Worm (Caenorhabditis elegans) whole organism, L3 larva: ENCODE measurements around the gene rad-50.

ENCODE experiments used
- R02D3.7 ChIP-seq: fragments of 150-350 bp; optimal IDR thresholded peaks from 2 replicates; lab custom pipeline; 2014; ENCODE audit warnings: missing biosample characterization, missing genetic modification characterization
- ZK546.5 ChIP-seq: sonication (generic microtip); optimal IDR thresholded peaks from 2 replicates; lab custom pipeline; 2017; ENCODE audit warnings: missing biosample characterization, missing genetic modification characterization
- ama-1 ChIP-seq: fragments of 150-350 bp; optimal IDR thresholded peaks from 2 replicates; lab custom pipeline; 2018
- ceh-16 ChIP-seq: sonication (generic microtip); optimal IDR thresholded peaks from 2 replicates; lab custom pipeline; 2017; ENCODE audit warnings: missing biosample characterization, missing genetic modification characterization
- ceh-28 ChIP-seq: fragments of 150-350 bp; optimal IDR thresholded peaks from 2 replicates; lab custom pipeline; 2014; ENCODE audit warnings: missing biosample characterization, missing genetic modification reagents, missing genetic modification characterization
- ceh-82 ChIP-seq: fragments of 150-350 bp; optimal IDR thresholded peaks from 2 replicates; lab custom pipeline; 2014; ENCODE audit warnings: missing biosample characterization, missing genetic modification characterization
- daf-12 ChIP-seq: fragments of 150-350 bp; optimal IDR thresholded peaks from 2 replicates; lab custom pipeline; 2014; ENCODE audit warnings: missing biosample characterization, missing genetic modification reagents, missing genetic modification characterization
- egl-27 ChIP-seq: sonication (generic microtip); optimal IDR thresholded peaks from 4 replicates; lab custom pipeline; 2017; ENCODE audit warnings: missing biosample characterization, missing genetic modification reagents, missing genetic modification characterization
- elt-2 ChIP-seq: sonication (generic microtip); optimal IDR thresholded peaks from 2 replicates; lab custom pipeline; 2016; ENCODE audit warnings: missing genetic modification reagents, mild to moderate bottlenecking, missing genetic modification characterization, missing compliant biosample characterization
- elt-3 ChIP-seq, 3 experiments: fragments of 150-350 bp in 1 of 3; sonication (generic microtip) in 2 of 3; optimal IDR thresholded peaks; 2 replicates in 2 of 3; 4 replicates in 1 of 3; lab custom pipeline; 2014 to 2017; ENCODE audit warnings: missing biosample characterization in 3 of 3, missing genetic modification characterization in 3 of 3
- eor-1 ChIP-seq, 2 experiments: fragments of 150-350 bp; optimal IDR thresholded peaks; 2 replicates each; lab custom pipeline; 2014 to 2018; ENCODE audit warnings: missing biosample characterization in 2 of 2, missing genetic modification characterization in 2 of 2
- fos-1 ChIP-seq: fragments of 150-350 bp; optimal IDR thresholded peaks from 2 replicates; lab custom pipeline; 2014; ENCODE audit warnings: missing biosample characterization, missing genetic modification characterization
- jun-1 ChIP-seq: fragments of 150-350 bp; optimal IDR thresholded peaks from 2 replicates; lab custom pipeline; 2014; ENCODE audit warnings: missing biosample characterization, missing genetic modification reagents, missing genetic modification characterization
- lin-15B ChIP-seq: fragments of 150-350 bp; optimal IDR thresholded peaks from 2 replicates; lab custom pipeline; 2014; ENCODE audit warnings: missing biosample characterization, missing genetic modification characterization
- lin-39 ChIP-seq: fragments of 150-350 bp; optimal IDR thresholded peaks from 2 replicates; lab custom pipeline; 2018; ENCODE audit warnings: missing biosample characterization, missing genetic modification reagents, missing genetic modification characterization
- lsy-12 ChIP-seq: sonication (generic microtip); optimal IDR thresholded peaks from 2 replicates; lab custom pipeline; 2016; ENCODE audit warnings: mild to moderate bottlenecking, missing genetic modification characterization, missing compliant biosample characterization
- nfya-1 ChIP-seq: sonication (generic microtip); optimal IDR thresholded peaks from 2 replicates; lab custom pipeline; 2017; ENCODE audit warnings: missing genetic modification characterization, mild to moderate bottlenecking, missing compliant biosample characterization, antibody characterized with exemption, moderate library complexity; ENCODE audit not compliant: insufficient read depth
- nhr-11 ChIP-seq: fragments of 150-350 bp; optimal IDR thresholded peaks from 2 replicates; lab custom pipeline; 2014; ENCODE audit warnings: missing biosample characterization, missing genetic modification characterization
- nhr-23 ChIP-seq: fragments of 150-350 bp; optimal IDR thresholded peaks from 2 replicates; lab custom pipeline; 2014; ENCODE audit warnings: missing biosample characterization, missing genetic modification reagents, missing genetic modification characterization
- nhr-237 ChIP-seq: fragments of 150-350 bp; optimal IDR thresholded peaks from 2 replicates; lab custom pipeline; 2014; ENCODE audit warnings: missing biosample characterization, missing genetic modification characterization
- nhr-43 ChIP-seq: sonication (generic microtip); optimal IDR thresholded peaks from 2 replicates; lab custom pipeline; 2016; ENCODE audit warnings: mild to moderate bottlenecking, missing genetic modification characterization, missing compliant biosample characterization; ENCODE audit not compliant: poor library complexity, severe bottlenecking
- nhr-77 ChIP-seq: fragments of 150-350 bp; optimal IDR thresholded peaks from 2 replicates; lab custom pipeline; 2014; ENCODE audit warnings: missing biosample characterization, missing genetic modification characterization
- pqm-1 ChIP-seq: fragments of 150-350 bp; optimal IDR thresholded peaks from 2 replicates; lab custom pipeline; 2017; ENCODE audit warnings: missing biosample characterization, missing genetic modification characterization, inconsistent platforms
- sea-2 ChIP-seq: fragments of 150-350 bp; sonication (generic microtip); optimal IDR thresholded peaks from 4 replicates; lab custom pipeline; 2014; ENCODE audit warnings: missing biosample characterization, missing genetic modification reagents, missing genetic modification characterization
- snpc-4 ChIP-seq: fragments of 150-350 bp; optimal IDR thresholded peaks from 2 replicates; lab custom pipeline; 2014; ENCODE audit warnings: missing biosample characterization, missing genetic modification characterization
- unc-39 ChIP-seq: sonication (generic microtip); optimal IDR thresholded peaks from 4 replicates; lab custom pipeline; 2017; ENCODE audit warnings: missing biosample characterization, missing genetic modification characterization
- unc-62 ChIP-seq: fragments of 150-350 bp; sonication (generic microtip); optimal IDR thresholded peaks from 4 replicates; lab custom pipeline; 2014; ENCODE audit warnings: missing biosample characterization, missing genetic modification reagents, missing genetic modification characterization
- ztf-11 ChIP-seq: fragments of 150-350 bp; optimal IDR thresholded peaks from 2 replicates; lab custom pipeline; 2014; ENCODE audit warnings: missing biosample characterization, missing genetic modification characterization
- ztf-4 ChIP-seq: fragments of 150-350 bp; optimal IDR thresholded peaks from 2 replicates; lab custom pipeline; 2014; ENCODE audit warnings: missing biosample characterization, missing genetic modification characterization

The rad-50 gene

DNA sequence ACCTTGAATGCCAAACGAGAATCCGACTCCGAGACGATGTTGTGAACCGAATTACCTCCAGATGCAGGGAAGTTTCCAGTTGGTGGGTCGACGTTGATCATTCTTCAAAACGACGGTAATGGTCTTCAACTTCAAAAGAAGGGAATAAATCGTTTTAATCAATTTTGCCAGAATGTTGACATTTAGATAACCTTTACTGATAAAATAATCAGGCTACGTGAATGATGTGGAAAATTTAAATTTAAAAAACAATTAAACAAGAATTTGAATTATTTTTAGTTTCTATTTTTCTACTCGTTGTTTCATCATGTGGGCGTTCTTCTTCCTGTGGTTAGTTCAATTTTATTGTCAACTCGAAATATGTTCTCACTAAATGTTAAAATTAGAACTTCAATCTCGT, 18.3 kb downstream of the rad-50 start, which contains the start of gene ssp-35:
Gene ssp-35 (minus strand): TSS at position 101 of the 400 bp plus-strand sequence.
- TF ChIP-seq nhr-77 (tag; lab: Kevin White, UChicago) (no peak), elt-3 (tag; optimal IDR thresholded peaks at IDR 0.05; lab: Kevin White, UChicago) (no peak), R02D3.7 (no peak), unc-62 (no peak), daf-12 (tag; lab: Kevin White, UChicago) (no peak), pqm-1 (tag; lab: Kevin White, UChicago) (no peak), ceh-16 (no peak), ztf-4 (tag; lab: Kevin White, UChicago) (no peak), jun-1 (tag; lab: Kevin White, UChicago) (no peak), ceh-82 (tag; lab: Kevin White, UChicago) (no peak), egl-27 (no peak)
- TF ChIP-seq, all 47 proteins: peak for 0

DNA sequence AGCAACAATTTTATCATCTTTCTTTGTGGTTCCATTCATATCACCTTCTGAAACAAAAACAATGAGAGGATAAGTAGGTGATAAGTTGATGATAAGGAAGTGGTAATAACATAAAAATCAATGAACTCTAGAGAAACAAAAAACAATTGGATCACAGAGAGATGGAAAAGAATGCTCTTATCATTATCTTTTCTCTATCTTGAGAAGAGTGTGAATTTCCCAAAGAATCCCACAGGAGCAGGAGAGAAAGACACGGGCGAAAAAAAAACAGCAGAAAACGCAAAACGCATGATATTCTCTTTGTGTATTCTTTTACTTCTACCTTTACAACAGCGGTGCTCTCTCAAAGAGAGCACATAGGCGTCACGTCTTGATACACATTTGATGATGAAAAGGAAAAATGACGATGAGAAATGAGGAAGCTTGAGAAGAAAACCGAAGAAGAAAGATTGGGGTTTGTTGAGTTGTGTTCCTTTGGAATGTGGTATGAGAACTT, 23.9 kb downstream of the rad-50 start, which contains the start of gene twk-24:
Gene twk-24 (minus strand): TSS at position 51 of the 496 bp plus-strand sequence.
- no peak for TF ChIP-seq snpc-4 (tag; lab: Kevin White, UChicago)
- TF ChIP-seq lin-15B (tag; lab: Kevin White, UChicago), result no peak
- TF ChIP-seq ceh-82 (tag; lab: Kevin White, UChicago), result no peak
- TF ChIP-seq ZK546.5 (tag; lab: Kevin White, UChicago), result no peak
- no peak for TF ChIP-seq ztf-4 (tag; lab: Kevin White, UChicago)

DNA sequence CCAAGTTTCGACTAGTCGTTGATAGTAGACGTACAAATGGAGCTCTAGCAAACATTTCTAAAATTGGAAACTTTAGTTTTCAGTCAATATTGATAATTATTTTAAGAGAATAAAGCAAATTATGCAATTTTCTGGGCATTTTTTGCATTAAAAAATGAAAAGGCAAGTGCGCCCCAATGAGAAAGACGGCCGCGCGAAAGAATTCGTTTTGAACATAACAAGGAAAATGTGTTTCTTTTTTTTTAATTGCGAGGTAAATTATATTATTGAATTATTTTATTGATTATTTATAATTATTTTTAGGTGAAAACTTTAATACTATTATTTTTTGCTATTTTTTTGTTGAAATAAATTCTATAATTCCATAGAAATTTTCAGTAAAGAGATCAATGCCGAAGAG, 26.0 kb downstream of the rad-50 start, which contains the start of the genes tsfm-1 and capg-2:
Gene tsfm-1 (minus strand): TSS at position 57 of the 400 bp plus-strand sequence.
Gene capg-2 (plus strand): TSS at position 379 of the 400 bp plus-strand sequence.
- peak; percentile 19 for TF ChIP-seq lin-15B (tag; lab: Kevin White, UChicago)
- TF ChIP-seq jun-1 (tag; lab: Kevin White, UChicago), result no peak
- TF ChIP-seq, all 47 proteins: peak for 1

DNA sequence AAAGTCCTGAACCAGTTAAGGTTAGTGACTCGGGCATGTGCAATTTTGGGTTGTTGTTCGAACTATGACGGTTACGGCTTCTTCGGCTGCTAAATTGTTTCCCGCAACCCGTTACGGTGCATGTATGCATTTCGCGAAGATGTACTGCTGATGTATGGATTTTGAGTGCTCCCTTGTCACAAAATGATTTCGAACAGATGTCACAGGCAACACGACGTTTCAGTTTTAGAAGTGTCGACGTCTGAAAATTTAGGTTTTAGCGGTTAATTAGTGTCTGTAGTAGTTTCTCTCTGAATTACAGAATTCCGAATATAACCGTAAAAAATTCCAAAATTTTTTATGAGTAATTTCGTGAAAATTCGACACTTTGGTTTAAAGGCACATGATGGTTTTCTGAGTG, 30.3 kb downstream of the rad-50 start:
- no peak for TF ChIP-seq ztf-11 (tag; lab: Kevin White, UChicago)
- TF ChIP-seq nhr-11 (tag; lab: Kevin White, UChicago), result no peak
- TF ChIP-seq ZK546.5 (tag; lab: Kevin White, UChicago), result no peak
- no peak for TF ChIP-seq eor-1 (tag; optimal IDR thresholded peaks at IDR 0.05; lab: Kevin White, UChicago)
- TF ChIP-seq ama-1 (lab: Kevin White, UChicago), result no peak
- TF ChIP-seq daf-12 (tag; lab: Kevin White, UChicago), result no peak
- no peak for TF ChIP-seq lsy-12 (tag; lab: Kevin White, UChicago)

DNA sequence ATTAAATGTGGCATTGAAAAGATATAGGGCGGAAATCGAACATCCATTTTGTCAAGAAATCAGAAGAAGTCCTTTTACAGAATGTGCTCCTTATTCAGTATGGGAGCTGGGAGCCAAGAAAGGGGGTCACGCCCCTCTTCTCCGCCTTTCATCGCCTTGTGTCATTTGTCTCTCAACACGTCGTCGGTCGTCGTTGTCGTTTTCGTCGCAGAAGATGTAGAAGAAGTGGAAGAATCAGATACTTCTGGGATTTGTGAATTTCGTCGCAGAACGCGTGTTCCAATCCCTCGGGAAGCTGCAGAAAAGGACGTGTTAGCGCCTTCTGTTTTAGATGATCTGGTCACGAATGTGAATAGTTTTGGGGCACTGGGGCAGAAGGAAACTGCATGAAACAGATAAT, 31.5 kb downstream of the rad-50 start, which contains the start of gene bnc-1:
Gene bnc-1 (minus strand): TSS at position 101 of the 400 bp plus-strand sequence.
- TF ChIP-seq nhr-23 (tag; lab: Kevin White, UChicago), result no peak
- TF ChIP-seq fos-1 (tag; lab: Kevin White, UChicago), result no peak
- TF ChIP-seq nfya-1 (tag; lab: Kevin White, UChicago), result no peak
- no peak for TF ChIP-seq eor-1 (tag; optimal IDR thresholded peaks at IDR 0.05; lab: Kevin White, UChicago)
- TF ChIP-seq ztf-11 (tag; lab: Kevin White, UChicago), result no peak
- TF ChIP-seq elt-2 (tag; lab: Kevin White, UChicago), result no peak
- TF ChIP-seq ceh-28 (tag; lab: Kevin White, UChicago), result no peak
- no peak for TF ChIP-seq nhr-43 (tag; lab: Kevin White, UChicago)
- no peak for TF ChIP-seq lin-39 (tag; lab: Kevin White, UChicago)
- TF ChIP-seq unc-39 (tag; lab: Kevin White, UChicago), result no peak
- no peak for TF ChIP-seq sea-2 (GFP tag; lab: Kevin White, UChicago)
- no peak for TF ChIP-seq nhr-237 (tag; lab: Kevin White, UChicago)

DNA sequence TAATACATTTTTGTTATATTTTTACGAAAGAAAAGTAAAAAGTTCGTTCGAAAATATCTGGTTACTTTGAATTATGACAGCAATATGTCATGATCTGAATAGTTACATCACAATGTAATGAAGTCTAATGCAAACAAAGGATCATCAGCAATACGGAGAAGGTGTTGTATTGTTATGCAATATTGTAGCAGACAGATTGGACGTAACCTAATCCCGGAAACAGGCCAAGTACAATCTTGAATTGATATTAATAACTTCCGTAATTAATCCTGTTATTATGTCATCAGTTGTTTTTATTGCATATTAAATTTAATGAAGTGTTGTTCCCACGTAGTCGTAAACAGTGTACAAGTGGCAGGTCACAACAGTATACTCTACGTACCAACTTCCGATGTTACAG, 36.1 kb downstream of the rad-50 start:
- TF ChIP-seq eor-1 (tag; optimal IDR thresholded peaks at IDR 0.05; lab: Kevin White, UChicago) (no peak), lin-15B (tag; lab: Kevin White, UChicago) (no peak), nhr-77 (tag; lab: Kevin White, UChicago) (no peak)
- TF ChIP-seq, all 47 proteins: peak for 0
